Fruit fly (Drosophila melanogaster): ENCODE results near the gene CG6974.

CG6974 gene

dm6 chr3R:15087606-15088193, 8.6 kb upstream of the CG6974 start (continued):
- TF ChIP-seq sug (tag; optimal IDR thresholded peaks at IDR 0.05) (peak; percentile 40), Deaf1 (tag; optimal IDR thresholded peaks at IDR 0.05) (peak; percentile 45), ase (GFP tag; IDR thresholded peaks at IDR 0.05) (peak; percentile 90; the same call in 2 of the 3 replicates), Adf1 (GFP tag; IDR thresholded peaks at IDR 0.05) (peak; percentile 68), CG12155 (GFP tag; optimal IDR thresholded peaks at IDR 0.05) (peak; percentile 75), trem (tag; optimal IDR thresholded peaks at IDR 0.05) (peak; percentile 44), CG43689 (GFP tag; IDR thresholded peaks at IDR 0.05) (peak; percentile 79), CG9932 (GFP tag; IDR thresholded peaks at IDR 0.05) (peak; percentile 70), CG13424 (tag; optimal IDR thresholded peaks at IDR 0.05) (peak; percentile 84), yki (optimal IDR thresholded peaks at IDR 0.05) (no peak), ttk (GFP tag; IDR thresholded peaks at IDR 0.05) (peak; percentile 91), slou (GFP tag; optimal IDR thresholded peaks at IDR 0.05) (peak; percentile 59), Gug (GFP tag; IDR thresholded peaks at IDR 0.05) (peak; percentile 83), otp (GFP tag; IDR thresholded peaks at IDR 0.05) (peak; percentile 88), abd-A (tag; optimal IDR thresholded peaks at IDR 0.05) (no peak), sima (GFP tag; optimal IDR thresholded peaks at IDR 0.05) (peak; percentile 78), vnd (GFP tag; IDR thresholded peaks at IDR 0.05; ENCODE audit: partially characterized antibody) (no peak), Optix (GFP tag; IDR thresholded peaks at IDR 0.05) (peak; percentile 74), CG7987 (GFP tag; optimal IDR thresholded peaks at IDR 0.05) (peak; percentile 40), Atf3 (GFP tag; optimal IDR thresholded peaks at IDR 0.05) (peak; percentile 71), unpg (GFP tag; optimal IDR thresholded peaks at IDR 0.05) (peak; percentile 89), CG7372 (GFP tag; IDR thresholded peaks at IDR 0.05) (peak; percentile 87), cas (GFP tag; IDR thresholded peaks at IDR 0.05) (peak; percentile 80), mld (GFP tag; IDR thresholded peaks at IDR 0.05; ENCODE audit: partially characterized antibody) (no peak), CG30431 (GFP tag; optimal IDR thresholded peaks at IDR 0.05) (peak; percentile 69), CG32772 (GFP tag; IDR thresholded peaks at IDR 0.05) (peak; percentile 90), ERR (GFP tag; optimal IDR thresholded peaks at IDR 0.05) (peak; percentile 72), Hand (GFP tag; optimal IDR thresholded peaks at IDR 0.05) (no peak), gsb-n (tag; optimal IDR thresholded peaks at IDR 0.05) (peak; percentile 66), CG4360 (GFP tag; IDR thresholded peaks at IDR 0.05) (peak; percentile 26; the same call in 1 of the 2 replicates), CG2120 (GFP tag; optimal IDR thresholded peaks at IDR 0.05) (peak; percentile 83), Nf-YB (GFP tag; optimal IDR thresholded peaks at IDR 0.05) (peak; percentile 56), toy (GFP tag; IDR thresholded peaks at IDR 0.05) (0 out of 2 replicates have a peak, but pooled peaks have one; percentile 49), Six4 (GFP tag; optimal IDR thresholded peaks at IDR 0.05) (peak; percentile 76), peb (GFP tag; IDR thresholded peaks at IDR 0.05) (peak; percentile 73; the same call in 1 of the 2 replicates), rib (GFP tag; IDR thresholded peaks at IDR 0.05) (peak; percentile 65; the same call in 1 of the 2 replicates), CG3847 (GFP tag; IDR thresholded peaks at IDR 0.05) (peak; percentile 73), CG8478 (optimal IDR thresholded peaks at IDR 0.05) (no peak), lab (GFP tag; optimal IDR thresholded peaks at IDR 0.05) (peak; percentile 88), zf30C (GFP tag; optimal IDR thresholded peaks at IDR 0.05) (no peak), al (GFP tag; IDR thresholded peaks at IDR 0.05) (peak; percentile 82), Vsx1 (GFP tag; optimal IDR thresholded peaks at IDR 0.05) (peak; percentile 66), CG1647 (GFP tag; optimal IDR thresholded peaks at IDR 0.05) (peak; percentile 70), CG9437 (GFP tag; optimal IDR thresholded peaks at IDR 0.05) (peak; percentile 62), Mrtf (GFP tag; IDR thresholded peaks at IDR 0.05) (peak; percentile 88), dan (GFP tag; IDR thresholded peaks at IDR 0.05) (no peak), slbo (GFP tag; IDR thresholded peaks at IDR 0.05) (peak; percentile 91), fd64A (GFP tag; optimal IDR thresholded peaks at IDR 0.05) (peak; percentile 50), CG13894 (tag; optimal IDR thresholded peaks at IDR 0.05) (no peak), NFAT (GFP tag; IDR thresholded peaks at IDR 0.05) (peak; percentile 48; the same call in 1 of the 2 replicates), C15 (GFP tag; IDR thresholded peaks at IDR 0.05) (peak; percentile 84)

Data from whole organism, embryonic.